Worm (Caenorhabditis elegans) whole organism, L2 larva: ENCODE results near the gene rsp-2.

Experiments
- ceh-82 ChIP-seq: fragments of 150-350 bp; optimal IDR thresholded peaks from 2 replicates; lab custom pipeline; 2014; ENCODE audit warnings: missing biosample characterization, missing genetic modification characterization
- egl-27 ChIP-seq: sonication (generic microtip); optimal IDR thresholded peaks from 3 replicates; lab custom pipeline; 2017; ENCODE audit warnings: missing biosample characterization, missing genetic modification reagents, missing genetic modification characterization
- elt-1 ChIP-seq: fragments of 150-350 bp; optimal IDR thresholded peaks from 2 replicates; lab custom pipeline; 2014; ENCODE audit warnings: missing biosample characterization, missing genetic modification characterization
- lin-13 ChIP-seq: fragments of 150-350 bp; optimal IDR thresholded peaks from 2 replicates; lab custom pipeline; 2014; ENCODE audit warnings: missing biosample characterization, missing genetic modification reagents, missing genetic modification characterization
- lsy-2 ChIP-seq, 2 experiments: fragments of 150-350 bp in 1 of 2; sonication (generic microtip) in 1 of 2; optimal IDR thresholded peaks; 2 replicates each; lab custom pipeline; 2014 to 2017; ENCODE audit warnings: missing biosample characterization in 2 of 2, missing genetic modification characterization in 2 of 2
- sma-9 ChIP-seq, 2 experiments: fragments of 150-350 bp in 1 of 2; sonication (generic microtip) in 1 of 2; optimal IDR thresholded peaks; 2 replicates each; lab custom pipeline; 2014 to 2016; ENCODE audit warnings: missing genetic modification characterization in 2 of 2, mild to moderate bottlenecking in 1 of 2, missing biosample characterization in 1 of 2, missing compliant biosample characterization in 1 of 2, missing genetic modification reagents in 1 of 2, moderate library complexity in 1 of 2
- unc-39 ChIP-seq: fragments of 150-350 bp; optimal IDR thresholded peaks from 2 replicates; lab custom pipeline; 2014; ENCODE audit warnings: missing biosample characterization, missing genetic modification characterization
- zag-1 ChIP-seq: fragments of 150-350 bp; optimal IDR thresholded peaks from 2 replicates; lab custom pipeline; 2014; ENCODE audit warnings: missing biosample characterization, missing genetic modification characterization
- ztf-4 ChIP-seq: fragments of 150-350 bp; optimal IDR thresholded peaks from 2 replicates; lab custom pipeline; 2014; ENCODE audit warnings: missing biosample characterization, missing genetic modification characterization

- no peak for TF ChIP-seq lsy-2 (tag; optimal IDR thresholded peaks at IDR 0.05; lab: Kevin White, UChicago)
- no peak for TF ChIP-seq ceh-82 (tag; lab: Kevin White, UChicago)
- TF ChIP-seq sma-9 (GFP tag; optimal IDR thresholded peaks at IDR 0.05; lab: Kevin White, UChicago) = no peak
- TF ChIP-seq sma-9 (tag; optimal IDR thresholded peaks at IDR 0.05; lab: Kevin White, UChicago) = no peak
- no peak for TF ChIP-seq zag-1
- no peak for TF ChIP-seq unc-39
- no peak for TF ChIP-seq elt-1 (tag; lab: Kevin White, UChicago)
- TF ChIP-seq lin-13 (GFP tag; lab: Kevin White, UChicago) = no peak
- TF ChIP-seq egl-27 (tag; lab: Kevin White, UChicago) = no peak
- TF ChIP-seq ztf-4 (tag; lab: Kevin White, UChicago) = no peak
Observed at ce11 chrII:11418476-11418875, 34.3 kb downstream of the rsp-2 start.
